Worm (Caenorhabditis elegans) whole organism, L4 larva: ENCODE measurements around the gene ard-1.

Source experiments
- R02D3.7 ChIP-seq: fragments of 150-350 bp; sonication (generic microtip); optimal IDR thresholded peaks from 3 replicates; lab custom pipeline; 2014; ENCODE audit warnings: missing biosample characterization, missing genetic modification characterization
- pha-4 ChIP-seq, 2 experiments: fragments of 150-350 bp in 1 of 2; fragments of 200-800 bp in 1 of 2; sonication (Bioruptor generic) in 1 of 2; IDR thresholded peaks in 1 of 2; optimal IDR thresholded peaks in 1 of 2; 2 replicates each; pipeline versions ENCODE4 v1.3.6 to Lab custom; 2014 to 2022; ENCODE audit warnings: missing genetic modification characterization in 2 of 2, missing genetic modification reagents in 2 of 2, missing biosample characterization in 1 of 2, missing compliant biosample characterization in 1 of 2

- no peak for TF ChIP-seq pha-4 (GFP tag; IDR thresholded peaks at IDR 0.05; lab: Robert Waterston, UW)
- no peak for TF ChIP-seq pha-4 (tag; optimal IDR thresholded peaks at IDR 0.05; lab: Kevin White, UChicago)
- no peak for TF ChIP-seq R02D3.7 (tag; lab: Kevin White, UChicago)
These were observed 33.8 kb downstream of the ard-1 start, which contains the start of gene C08F8.6 for ce11 chrIV:11164831-11165230.
